Fruit fly (Drosophila melanogaster): ENCODE results near the gene MsrA.

DNA sequence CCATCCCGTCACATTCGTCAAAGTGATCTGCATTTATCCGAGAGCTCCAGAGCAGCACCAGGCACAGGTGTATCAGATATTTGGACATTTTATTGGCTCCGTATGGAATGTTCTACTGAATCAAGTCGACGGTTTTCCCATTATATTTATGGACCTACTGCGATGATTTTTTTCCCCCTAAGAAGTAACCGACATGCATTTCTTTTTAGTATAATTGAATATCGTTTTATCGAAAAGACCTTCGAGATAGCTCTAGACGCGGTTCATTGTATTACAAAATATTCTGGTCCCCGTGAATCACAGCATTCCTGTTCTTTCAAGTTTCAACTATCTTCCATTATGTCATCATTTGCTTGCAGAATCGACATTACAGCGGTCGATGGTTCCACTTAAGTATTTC is 18.3 kb downstream of the MsrA start, which contains the start of gene obst-H:
- TF ChIP-seq toe (GFP tag; optimal IDR thresholded peaks at IDR 0.05) (no peak), pad (GFP tag; optimal IDR thresholded peaks at IDR 0.05) (no peak)
